Fruit fly (Drosophila melanogaster): ENCODE measurements around the gene CG44158.

dm6 chr3R:18243000-18243399 lies 34.4 kb downstream of the CG44158 start:
- no peak for TF ChIP-seq CG8478 (optimal IDR thresholded peaks at IDR 0.05)
- TF ChIP-seq CTCF (optimal IDR thresholded peaks at IDR 0.05), result no peak
